Fruit fly (Drosophila melanogaster) whole organism, embryonic: Measurements from ENCODE around the gene Rab9Fb.
A peak's percentile ranks its signal among the peaks of the same experiment; 100 is the strongest.

Experiments used
- Adf1 ChIP-seq: fragments of 200-800 bp; sonication (Bioruptor generic); IDR thresholded peaks from 2 replicates; pipeline ENCODE4 v1.3.6; 2022; ENCODE audit warnings: missing biosample characterization, missing genetic modification characterization
- Bgb ChIP-seq: fragments of 200-800 bp; sonication (Bioruptor generic); IDR thresholded peaks from 2 replicates; pipeline ENCODE4 v1.3.6; 2022; ENCODE audit warnings: missing biosample characterization, missing genetic modification characterization; ENCODE audit not compliant: partially characterized antibody
- CG10209 ChIP-seq: fragments of 200-800 bp; sonication (Bioruptor generic); optimal IDR thresholded peaks from 3 replicates; lab custom pipeline; 2017; ENCODE audit warnings: missing biosample characterization, mild to moderate bottlenecking, missing genetic modification characterization, missing genetic modification reagents
- CG10543 ChIP-seq: fragments of 200-800 bp; sonication (Bioruptor generic); optimal IDR thresholded peaks from 3 replicates; lab custom pipeline; 2017; ENCODE audit warnings: missing biosample characterization, mild to moderate bottlenecking, missing genetic modification characterization, moderate library complexity
- CG10959 ChIP-seq: fragments of 200-800 bp; sonication (Bioruptor generic); IDR thresholded peaks from 2 replicates; pipeline ENCODE4 v1.3.6; 2022; ENCODE audit warnings: missing biosample characterization, missing genetic modification characterization
- CG10979 ChIP-seq: fragments of 200-800 bp; sonication (Bioruptor generic); optimal IDR thresholded peaks from 2 replicates; lab custom pipeline; 2018; ENCODE audit warnings: missing biosample characterization, mild to moderate bottlenecking, missing genetic modification characterization, moderate library complexity
- CG13287 ChIP-seq: fragments of 200-800 bp; sonication (Bioruptor generic); IDR thresholded peaks from 2 replicates; pipeline ENCODE4 v1.3.6; 2022; ENCODE audit warnings: missing biosample characterization, missing genetic modification characterization; ENCODE audit not compliant: partially characterized antibody
- CG13296 ChIP-seq: fragments of 200-800 bp; sonication (Bioruptor generic); optimal IDR thresholded peaks from 3 replicates; lab custom pipeline; 2018; ENCODE audit warnings: missing biosample characterization, mild to moderate bottlenecking, missing genetic modification characterization
- CG14667 ChIP-seq: fragments of 200-800 bp; sonication (Bioruptor generic); IDR thresholded peaks from 2 replicates; pipeline ENCODE4 v1.3.6; 2022; ENCODE audit warnings: missing biosample characterization, missing genetic modification characterization
- CG14965 ChIP-seq: fragments of 200-800 bp; sonication (Bioruptor generic); optimal IDR thresholded peaks from 2 replicates; lab custom pipeline; 2016; ENCODE audit warnings: missing biosample characterization, missing genetic modification characterization, borderline replicate concordance
- CG15514 ChIP-seq: fragments of 200-800 bp; sonication (Bioruptor generic); optimal IDR thresholded peaks from 3 replicates; lab custom pipeline; 2017; ENCODE audit warnings: missing biosample characterization, missing genetic modification characterization, mild to moderate bottlenecking, moderate library complexity, missing genetic modification reagents
- CG15601 ChIP-seq: fragments of 200-800 bp; sonication (Bioruptor generic); optimal IDR thresholded peaks from 3 replicates; lab custom pipeline; 2019; ENCODE audit warnings: missing biosample characterization, mild to moderate bottlenecking, missing genetic modification characterization, moderate library complexity
- CG17612 ChIP-seq: fragments of 200-800 bp; sonication (Bioruptor generic); IDR thresholded peaks from 2 replicates; pipeline ENCODE4 v1.3.6; 2022; ENCODE audit warnings: missing biosample characterization, missing genetic modification characterization
- CG18262 ChIP-seq: fragments of 200-800 bp; optimal IDR thresholded peaks from 3 replicates; lab custom pipeline; 2019; ENCODE audit warnings: missing biosample characterization, mild to moderate bottlenecking, missing genetic modification characterization, moderate library complexity
- CG1832 ChIP-seq: fragments of 200-800 bp; sonication (Bioruptor generic); optimal IDR thresholded peaks from 2 replicates; lab custom pipeline; 2017; ENCODE audit warnings: missing biosample characterization, mild to moderate bottlenecking, missing genetic modification characterization, inconsistent platforms
- CG34376 ChIP-seq: fragments of 200-800 bp; sonication (Bioruptor generic); optimal IDR thresholded peaks from 2 replicates; lab custom pipeline; 2018; ENCODE audit warnings: missing biosample characterization, mild to moderate bottlenecking, missing genetic modification characterization
- CG4730 ChIP-seq: fragments of 200-800 bp; sonication (Bioruptor generic); IDR thresholded peaks from 2 replicates; pipeline ENCODE4 v1.3.6; 2022; ENCODE audit warnings: missing biosample characterization, missing genetic modification characterization
- CG4854 ChIP-seq: fragments of 200-800 bp; sonication (Bioruptor generic); optimal IDR thresholded peaks from 2 replicates; lab custom pipeline; 2016; ENCODE audit warnings: missing biosample characterization, missing genetic modification characterization, inconsistent platforms
- CG7271 ChIP-seq: fragments of 200-800 bp; sonication (Bioruptor generic); optimal IDR thresholded peaks from 2 replicates; lab custom pipeline; 2018; ENCODE audit warnings: missing biosample characterization, mild to moderate bottlenecking, missing genetic modification characterization, moderate library complexity
- CG8290 ChIP-seq, 3 experiments: fragments of 200-800 bp; sonication (Bioruptor generic); optimal IDR thresholded peaks; 2 replicates each; lab custom pipeline; 2016 to 2019; ENCODE audit warnings: missing biosample characterization in 3 of 3, missing genetic modification characterization in 3 of 3, mild to moderate bottlenecking in 2 of 3, moderate library complexity in 1 of 3
- Dbx ChIP-seq: fragments of 200-800 bp; sonication (Bioruptor generic); IDR thresholded peaks from 3 replicates; pipeline ENCODE4 v1.3.6; 2022; ENCODE audit warnings: missing biosample characterization, missing genetic modification characterization
- Dref ChIP-seq: fragments of 200-800 bp; sonication (Bioruptor generic); IDR thresholded peaks from 2 replicates; pipeline ENCODE4 v1.3.6; 2022; ENCODE audit warnings: missing biosample characterization, missing genetic modification characterization
- Ets65A ChIP-seq: fragments of 200-800 bp; sonication (Bioruptor generic); peaks from one replicate; lab custom pipeline; 2016; ENCODE audit warnings: missing biosample characterization, missing genetic modification characterization
- H15 ChIP-seq: fragments of 200-800 bp; sonication (Bioruptor generic); IDR thresholded peaks from 3 replicates; pipeline ENCODE4 v1.3.6; 2022; ENCODE audit warnings: missing biosample characterization, missing genetic modification characterization
- Hr39 ChIP-seq: fragments of >200 bp; optimal IDR thresholded peaks from 2 replicates; lab custom pipeline; 2017
- MBD-R2 ChIP-seq: fragments of 200-800 bp; sonication (Bioruptor generic); IDR thresholded peaks from 2 replicates; pipeline ENCODE4 v1.3.6; 2022; ENCODE audit warnings: missing biosample characterization, missing genetic modification characterization
- Med ChIP-seq: fragments of 200-800 bp; sonication (Bioruptor generic); peaks from one replicate; lab custom pipeline; 2016; ENCODE audit warnings: missing biosample characterization, missing genetic modification characterization, mild to moderate bottlenecking, inconsistent platforms, moderate library complexity
- Nf-YB ChIP-seq: fragments of 200-800 bp; sonication (Bioruptor generic); optimal IDR thresholded peaks from 3 replicates; lab custom pipeline; 2019; ENCODE audit warnings: missing biosample characterization, mild to moderate bottlenecking, missing genetic modification characterization, moderate library complexity
- PHDP ChIP-seq: fragments of 200-800 bp; sonication (Bioruptor generic); optimal IDR thresholded peaks from 3 replicates; lab custom pipeline; 2018; ENCODE audit warnings: missing biosample characterization, mild to moderate bottlenecking, missing genetic modification characterization, moderate library complexity
- Scr ChIP-seq: fragments of 200-800 bp; sonication (Bioruptor generic); IDR thresholded peaks from 2 replicates; pipeline ENCODE4 v1.3.6; 2022; ENCODE audit warnings: missing biosample characterization, missing genetic modification characterization; ENCODE audit not compliant: partially characterized antibody
- Sox100B ChIP-seq: fragments of 200-800 bp; sonication (Bioruptor generic); optimal IDR thresholded peaks from 3 replicates; lab custom pipeline; 2018; ENCODE audit warnings: missing biosample characterization, mild to moderate bottlenecking, missing genetic modification characterization
- Sry-δ ChIP-seq: fragments of 200-800 bp; sonication (Bioruptor generic); optimal IDR thresholded peaks from 2 replicates; lab custom pipeline; 2016; ENCODE audit warnings: missing biosample characterization, missing genetic modification characterization
- amos ChIP-seq: fragments of 200-800 bp; sonication (Bioruptor generic); IDR thresholded peaks from 2 replicates; pipeline ENCODE4 v1.3.6; 2022; ENCODE audit warnings: missing biosample characterization, missing genetic modification characterization; ENCODE audit not compliant: partially characterized antibody
- danr ChIP-seq: fragments of 200-800 bp; sonication (Bioruptor generic); IDR thresholded peaks from 2 replicates; pipeline ENCODE4 v1.3.6; 2022; ENCODE audit warnings: missing biosample characterization, missing genetic modification characterization
- dmrt11E ChIP-seq: fragments of 200-800 bp; sonication (Bioruptor generic); optimal IDR thresholded peaks from 3 replicates; lab custom pipeline; 2018; ENCODE audit warnings: missing biosample characterization, mild to moderate bottlenecking, missing genetic modification characterization, moderate library complexity
- gt ChIP-seq: fragments of 200-800 bp; sonication (Bioruptor generic); IDR thresholded peaks from 2 replicates; pipeline ENCODE4 v1.3.6; 2022; ENCODE audit warnings: missing biosample characterization, missing genetic modification characterization
- hbn ChIP-seq: fragments of 200-800 bp; sonication (Bioruptor generic); IDR thresholded peaks from 2 replicates; pipeline ENCODE4 v1.3.6; 2022; ENCODE audit warnings: missing biosample characterization, missing genetic modification characterization; ENCODE audit not compliant: partially characterized antibody
- lola ChIP-seq, 3 experiments: fragments of >200 bp in 2 of 3; fragments of 200-800 bp in 1 of 3; sonication (Bioruptor generic) in 1 of 3; optimal IDR thresholded peaks; 2 replicates each; lab custom pipeline; 2017 to 2019; ENCODE audit warnings: missing biosample characterization in 3 of 3, missing genetic modification characterization in 3 of 3, mild to moderate bottlenecking in 1 of 3, moderate library complexity in 1 of 3
- schlank ChIP-seq: fragments of 200-800 bp; sonication (Bioruptor generic); optimal IDR thresholded peaks from 2 replicates; lab custom pipeline; 2018; ENCODE audit warnings: missing biosample characterization, mild to moderate bottlenecking, missing genetic modification characterization
- sens ChIP-seq: fragments of 200-800 bp; sonication (Bioruptor generic); peaks from one replicate; lab custom pipeline; 2016; ENCODE audit warnings: missing biosample characterization, missing genetic modification characterization
- trh ChIP-seq: fragments of 200-800 bp; sonication (Bioruptor generic); optimal IDR thresholded peaks from 2 replicates; lab custom pipeline; 2016; ENCODE audit warnings: missing biosample characterization, missing genetic modification characterization
- tup ChIP-seq: fragments of 200-800 bp; sonication (Bioruptor generic); optimal IDR thresholded peaks from 2 replicates; lab custom pipeline; 2016; ENCODE audit warnings: missing biosample characterization, mild to moderate bottlenecking, missing genetic modification characterization, moderate library complexity
- unc-4 ChIP-seq: fragments of 200-800 bp; sonication (Bioruptor generic); IDR thresholded peaks from 2 replicates; pipeline ENCODE4 v1.3.6; 2022; ENCODE audit warnings: missing biosample characterization, missing genetic modification characterization; ENCODE audit not compliant: partially characterized antibody
- wek ChIP-seq: fragments of 200-800 bp; sonication (Bioruptor generic); optimal IDR thresholded peaks from 3 replicates; lab custom pipeline; 2018; ENCODE audit warnings: missing biosample characterization, mild to moderate bottlenecking, missing genetic modification characterization, moderate library complexity
- zfh2 ChIP-seq: fragments of 200-800 bp; sonication (Bioruptor generic); optimal IDR thresholded peaks from 2 replicates; lab custom pipeline; 2016; ENCODE audit warnings: missing biosample characterization, missing genetic modification characterization

The Rab9Fb gene

dm6 chrX:10922178-10922577 is 30.1 kb downstream of the Rab9Fb start (continued):
- no peak for TF ChIP-seq gt (GFP tag; lab: Robert Waterston, UW)
- no peak for TF ChIP-seq danr
- no peak for TF ChIP-seq CG14667 (GFP tag; lab: Robert Waterston, UW)
- TF ChIP-seq dmrt11E (tag; lab: Kevin White, UChicago), result no peak
- no peak for TF ChIP-seq Dref (GFP tag; lab: Robert Waterston, UW)
- no peak for TF ChIP-seq tup (GFP tag; lab: Kevin White, UChicago)
- TF ChIP-seq Sox100B, result peak; percentile 28
- peak; percentile 7 for TF ChIP-seq wek (GFP tag; lab: Kevin White, UChicago)
- no peak for TF ChIP-seq CG4730 (GFP tag; lab: Robert Waterston, UW)
- no peak for TF ChIP-seq Dbx (GFP tag; lab: Robert Waterston, UW)
- no peak for TF ChIP-seq zfh2 (GFP tag; lab: Kevin White, UChicago)
- no peak for TF ChIP-seq CG10979 (tag; lab: Kevin White, UChicago)
- no peak for TF ChIP-seq Nf-YB (GFP tag; lab: Kevin White, UChicago)
- peak; percentile 66 for TF ChIP-seq CG7271 (tag; lab: Kevin White, UChicago)
- TF ChIP-seq CG10209, result no peak
- TF ChIP-seq Med (GFP tag; lab: Kevin White, UChicago), result no peak
- TF ChIP-seq CG18262 (tag; lab: Kevin White, UChicago), result no peak
- no peak for TF ChIP-seq schlank (tag; lab: Kevin White, UChicago)
- TF ChIP-seq CG15514 (GFP tag; lab: Kevin White, UChicago), result no peak
- no peak for TF ChIP-seq Sry-δ (GFP tag; lab: Kevin White, UChicago)
- TF ChIP-seq CG34376 (GFP tag; lab: Kevin White, UChicago), result peak; percentile 9
- no peak for TF ChIP-seq H15
- peak; percentile 14 for TF ChIP-seq CG13296 (GFP tag; lab: Kevin White, UChicago)

- TF ChIP-seq sens (GFP tag; lab: Kevin White, UChicago), result peak; percentile 37
- peak; percentile 98 for TF ChIP-seq CG17612
- no peak for TF ChIP-seq CG10959 (GFP tag; lab: Robert Waterston, UW)
- peak; percentile 98 for TF ChIP-seq CG8290 (GFP tag; optimal IDR thresholded peaks at IDR 0.05; lab: Kevin White, UChicago)
- TF ChIP-seq CG8290 (tag; optimal IDR thresholded peaks at IDR 0.05; lab: Kevin White, UChicago), result peak in 1 of 2 experiments; percentile 99
- no peak for TF ChIP-seq Bgb (GFP tag; lab: Robert Waterston, UW)
Observed at dm6 chrX:10921665-10922064, 30.6 kb downstream of the Rab9Fb start.

- no peak for TF ChIP-seq trh
- peak; percentile 31 for TF ChIP-seq Hr39
- no peak for TF ChIP-seq CG15601 (tag; lab: Kevin White, UChicago)
- peak; percentile 3 for TF ChIP-seq Med (GFP tag; lab: Kevin White, UChicago)
- TF ChIP-seq lola (GFP tag; optimal IDR thresholded peaks at IDR 0.05; lab: Kevin White, UChicago), result no peak
- TF ChIP-seq Ets65A (GFP tag; lab: Kevin White, UChicago), result peak; percentile 58
- TF ChIP-seq CG10979 (tag; lab: Kevin White, UChicago), result no peak
Observed at dm6 chrX:10912585-10912984, 39.7 kb downstream of the Rab9Fb start.

- 0 out of 2 replicates have a peak, but pooled peaks have one; percentile 16 for TF ChIP-seq MBD-R2 (GFP tag; lab: Robert Waterston, UW)
- TF ChIP-seq Scr (GFP tag; lab: Robert Waterston, UW), result peak; percentile 44; the same call in 1 of the 2 replicates
- peak; percentile 55; the same call in 1 of the 2 replicates for TF ChIP-seq amos
- no peak for TF ChIP-seq CG4854 (GFP tag; lab: Kevin White, UChicago)
- TF ChIP-seq unc-4 (GFP tag; lab: Robert Waterston, UW), result peak; percentile 54; the same call in 1 of the 2 replicates
- TF ChIP-seq hbn, result peak; percentile 18; the same call in 1 of the 2 replicates
- no peak for TF ChIP-seq PHDP (tag; lab: Kevin White, UChicago)
- peak; percentile 78; the same call in 1 of the 2 replicates for TF ChIP-seq Adf1
- no peak for TF ChIP-seq CG1832 (GFP tag; lab: Kevin White, UChicago)
- TF ChIP-seq CG10543 (GFP tag; lab: Kevin White, UChicago), result peak; percentile 40
- no peak for TF ChIP-seq CG14965 (GFP tag; lab: Kevin White, UChicago)
- peak; percentile 24; the same call in 1 of the 2 replicates for TF ChIP-seq CG13287 (GFP tag; lab: Robert Waterston, UW)
Observed at dm6 chrX:10906222-10906866, 45.9 kb downstream of the Rab9Fb start.
